Worm (Caenorhabditis elegans) whole organism, L2 larva: ENCODE data around the gene ZK1320.7.

Experiments used
- ZK546.5 ChIP-seq: sonication (generic microtip); optimal IDR thresholded peaks from 2 replicates; lab custom pipeline; 2017; ENCODE audit warnings: missing biosample characterization, missing genetic modification characterization
- aly-2 ChIP-seq: fragments of 150-350 bp; optimal IDR thresholded peaks from 2 replicates; lab custom pipeline; 2014; ENCODE audit warnings: missing biosample characterization, missing genetic modification characterization
- blmp-1 ChIP-seq: sonication (generic microtip); optimal IDR thresholded peaks from 2 replicates; lab custom pipeline; 2017; ENCODE audit warnings: missing genetic modification characterization, mild to moderate bottlenecking, missing compliant biosample characterization, antibody characterized with exemption, moderate library complexity; ENCODE audit not compliant: insufficient read depth
- fos-1 ChIP-seq: fragments of 150-350 bp; optimal IDR thresholded peaks from 2 replicates; lab custom pipeline; 2014; ENCODE audit warnings: missing biosample characterization, missing genetic modification characterization
- lin-13 ChIP-seq: fragments of 150-350 bp; optimal IDR thresholded peaks from 2 replicates; lab custom pipeline; 2014; ENCODE audit warnings: missing biosample characterization, missing genetic modification reagents, missing genetic modification characterization
- nhr-12 ChIP-seq: fragments of 150-350 bp; optimal IDR thresholded peaks from 2 replicates; lab custom pipeline; 2014; ENCODE audit warnings: missing biosample characterization, missing genetic modification characterization
- unc-55 ChIP-seq: fragments of 150-350 bp; sonication (generic microtip); optimal IDR thresholded peaks from 3 replicates; lab custom pipeline; 2014; ENCODE audit warnings: missing biosample characterization, missing genetic modification reagents, missing genetic modification characterization

DNA sequence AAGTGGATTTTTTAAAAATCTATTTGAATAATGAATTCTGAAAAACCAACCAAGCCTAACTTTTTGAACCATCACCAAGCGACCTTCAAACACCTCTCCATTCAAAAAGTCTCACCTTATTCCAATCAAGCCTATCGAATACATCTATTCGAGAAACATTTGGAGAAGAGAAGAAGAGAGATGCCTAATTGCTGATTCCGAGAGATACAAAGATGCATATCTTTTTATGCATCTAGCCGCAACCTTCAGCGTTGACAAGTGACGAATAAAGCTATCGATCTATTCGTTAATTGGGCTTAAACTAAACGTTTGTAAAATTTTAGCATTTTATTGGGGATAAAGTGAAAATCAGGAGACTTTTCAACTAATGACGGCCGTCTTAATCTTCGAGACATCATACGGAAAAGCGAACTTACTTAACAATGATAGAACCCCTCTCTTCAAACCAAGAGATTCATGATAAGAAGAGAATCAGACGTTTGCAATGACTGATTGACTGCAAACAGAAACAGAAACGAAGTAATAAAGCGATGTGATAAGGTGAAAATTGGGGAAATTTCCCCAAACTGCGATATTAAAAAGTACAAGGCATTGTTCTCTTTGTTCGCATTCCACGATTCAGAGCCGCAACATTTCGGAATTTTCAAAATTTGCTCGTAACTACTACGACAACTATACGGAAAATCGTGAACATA, 26.3 kb upstream of the ZK1320.7 start:
- peak; percentile 92 for TF ChIP-seq fos-1
- TF ChIP-seq lin-13 (GFP tag; lab: Kevin White, UChicago): no peak
- no peak for TF ChIP-seq aly-2 (tag; lab: Kevin White, UChicago)
- TF ChIP-seq unc-55 (GFP tag; lab: Kevin White, UChicago): no peak
- no peak for TF ChIP-seq blmp-1
- no peak for TF ChIP-seq nhr-12 (tag; lab: Kevin White, UChicago)
- TF ChIP-seq ZK546.5 (tag; lab: Kevin White, UChicago): no peak
